Fruit fly (Drosophila melanogaster) whole organism, embryonic: ENCODE data around the gene Hsp110.

Source experiments
- Aef1 ChIP-seq: fragments of 200-800 bp; sonication (Bioruptor generic); IDR thresholded peaks from 3 replicates; pipeline ENCODE4 v1.3.6; 2022; ENCODE audit warnings: missing biosample characterization, missing genetic modification characterization
- Blimp-1 ChIP-seq: fragments of 200-800 bp; sonication (Bioruptor generic); optimal IDR thresholded peaks from 3 replicates; lab custom pipeline; 2018; ENCODE audit warnings: missing biosample characterization, missing genetic modification characterization, mild to moderate bottlenecking, moderate library complexity, missing genetic modification reagents
- Bteb2 ChIP-seq: fragments of 200-800 bp; sonication (Bioruptor generic); optimal IDR thresholded peaks from 2 replicates; lab custom pipeline; 2016; ENCODE audit warnings: missing biosample characterization, missing genetic modification characterization
- CG10274 ChIP-seq: fragments of 200-800 bp; sonication (Bioruptor generic); optimal IDR thresholded peaks from 3 replicates; lab custom pipeline; 2017; ENCODE audit warnings: missing biosample characterization, mild to moderate bottlenecking, missing genetic modification characterization
- CG11085 ChIP-seq: fragments of 200-800 bp; sonication (Bioruptor generic); IDR thresholded peaks from 2 replicates; pipeline ENCODE4 v1.3.6; 2022; ENCODE audit warnings: missing biosample characterization, missing genetic modification characterization
- CG11696 ChIP-seq: fragments of 200-800 bp; sonication (Bioruptor generic); IDR thresholded peaks from 2 replicates; pipeline ENCODE4 v1.3.6; 2022; ENCODE audit warnings: missing biosample characterization, missing genetic modification characterization
- CG12104 ChIP-seq: fragments of 200-800 bp; sonication (Bioruptor generic); optimal IDR thresholded peaks from 3 replicates; lab custom pipeline; 2016; ENCODE audit warnings: missing biosample characterization, missing genetic modification characterization
- CG12219 ChIP-seq: fragments of 200-800 bp; sonication (Bioruptor generic); optimal IDR thresholded peaks from 3 replicates; lab custom pipeline; 2018; ENCODE audit warnings: missing biosample characterization, mild to moderate bottlenecking, missing genetic modification characterization
- CG12769 ChIP-seq: fragments of 200-800 bp; sonication (Bioruptor generic); optimal IDR thresholded peaks from 2 replicates; lab custom pipeline; 2019; ENCODE audit warnings: missing biosample characterization, mild to moderate bottlenecking, missing genetic modification characterization, moderate library complexity
- CG13123 ChIP-seq: fragments of 200-800 bp; sonication (Bioruptor generic); optimal IDR thresholded peaks from 2 replicates; lab custom pipeline; 2016; ENCODE audit warnings: missing biosample characterization, missing genetic modification characterization
- CG14050 ChIP-seq: fragments of 200-800 bp; sonication (Bioruptor generic); IDR thresholded peaks from 3 replicates; pipeline ENCODE4 v1.3.6; 2022; ENCODE audit warnings: missing biosample characterization, missing genetic modification characterization
- CG14441 ChIP-seq: fragments of 200-800 bp; sonication (Bioruptor generic); IDR thresholded peaks from 2 replicates; pipeline ENCODE4 v1.3.6; 2022; ENCODE audit warnings: missing biosample characterization, missing genetic modification characterization
- CG14710 ChIP-seq: fragments of 200-800 bp; sonication (Bioruptor generic); optimal IDR thresholded peaks from 3 replicates; lab custom pipeline; 2019; ENCODE audit warnings: missing biosample characterization, mild to moderate bottlenecking, missing genetic modification characterization, moderate library complexity
- CG17186 ChIP-seq: fragments of 200-800 bp; sonication (Bioruptor generic); optimal IDR thresholded peaks from 3 replicates; lab custom pipeline; 2017; ENCODE audit warnings: missing biosample characterization, missing genetic modification reagents, missing genetic modification characterization
- CG17802 ChIP-seq: fragments of 200-800 bp; sonication (Bioruptor generic); optimal IDR thresholded peaks from 2 replicates; lab custom pipeline; 2018; ENCODE audit warnings: missing biosample characterization, mild to moderate bottlenecking, missing genetic modification characterization, moderate library complexity
- CG17829 ChIP-seq: fragments of 200-800 bp; optimal IDR thresholded peaks from 2 replicates; lab custom pipeline; 2019; ENCODE audit warnings: missing biosample characterization, mild to moderate bottlenecking, missing genetic modification characterization, moderate library complexity
- CG2116 ChIP-seq: fragments of 200-800 bp; sonication (Bioruptor generic); optimal IDR thresholded peaks from 3 replicates; lab custom pipeline; 2018; ENCODE audit warnings: missing biosample characterization, mild to moderate bottlenecking, missing genetic modification characterization
- CG2199 ChIP-seq: fragments of 200-800 bp; sonication (Bioruptor generic); IDR thresholded peaks from 3 replicates; pipeline ENCODE4 v1.3.6; 2022; ENCODE audit warnings: missing biosample characterization, missing genetic modification characterization
- CG3995 ChIP-seq: fragments of 200-800 bp; sonication (Bioruptor generic); optimal IDR thresholded peaks from 3 replicates; lab custom pipeline; 2016; ENCODE audit warnings: missing biosample characterization, missing genetic modification characterization
- CG4282 ChIP-seq: fragments of 200-800 bp; sonication (Bioruptor generic); optimal IDR thresholded peaks from 2 replicates; lab custom pipeline; 2016; ENCODE audit warnings: missing biosample characterization, missing genetic modification characterization
- CG4404 ChIP-seq: fragments of 200-800 bp; sonication (Bioruptor generic); IDR thresholded peaks from 2 replicates; pipeline ENCODE4 v1.3.6; 2022; ENCODE audit warnings: missing biosample characterization, missing genetic modification characterization
- CG6175 ChIP-seq: fragments of 200-800 bp; sonication (Bioruptor generic); IDR thresholded peaks from 3 replicates; pipeline ENCODE4 v1.3.6; 2022; ENCODE audit warnings: missing biosample characterization, missing genetic modification characterization
- CG6654 ChIP-seq: fragments of 200-800 bp; sonication (Bioruptor generic); optimal IDR thresholded peaks from 2 replicates; lab custom pipeline; 2017; ENCODE audit warnings: missing biosample characterization, mild to moderate bottlenecking, missing genetic modification characterization
- CG6765 ChIP-seq: fragments of 200-800 bp; sonication (Bioruptor generic); optimal IDR thresholded peaks from 3 replicates; lab custom pipeline; 2017; ENCODE audit warnings: missing biosample characterization, mild to moderate bottlenecking, missing genetic modification characterization
- CG7271 ChIP-seq: fragments of 200-800 bp; sonication (Bioruptor generic); optimal IDR thresholded peaks from 2 replicates; lab custom pipeline; 2018; ENCODE audit warnings: missing biosample characterization, mild to moderate bottlenecking, missing genetic modification characterization, moderate library complexity
- CG7963 ChIP-seq: fragments of 200-800 bp; sonication (Bioruptor generic); IDR thresholded peaks from 3 replicates; pipeline ENCODE4 v1.3.6; 2022; ENCODE audit warnings: missing biosample characterization, missing genetic modification characterization; ENCODE audit not compliant: partially characterized antibody
- CG8478 ChIP-seq: fragments of >200 bp; optimal IDR thresholded peaks from 2 replicates; lab custom pipeline; 2018
- CG9437 ChIP-seq: fragments of 200-800 bp; sonication (Bioruptor generic); optimal IDR thresholded peaks from 2 replicates; lab custom pipeline; 2018; ENCODE audit warnings: missing biosample characterization, mild to moderate bottlenecking, missing genetic modification characterization
- CG9797 ChIP-seq: fragments of 200-800 bp; sonication (Bioruptor generic); optimal IDR thresholded peaks from 3 replicates; lab custom pipeline; 2018; ENCODE audit warnings: missing biosample characterization, mild to moderate bottlenecking, missing genetic modification characterization
- CTCF ChIP-seq: fragments of 200-800 bp; sonication (Bioruptor generic); optimal IDR thresholded peaks from 2 replicates; lab custom pipeline; 2017; ENCODE audit warnings: missing biosample characterization, mild to moderate bottlenecking, missing genetic modification characterization, moderate library complexity
- D19A ChIP-seq: fragments of 200-800 bp; optimal IDR thresholded peaks from 3 replicates; lab custom pipeline; 2019; ENCODE audit warnings: missing biosample characterization, mild to moderate bottlenecking, missing genetic modification characterization, moderate library complexity
- Dbx ChIP-seq: fragments of 200-800 bp; sonication (Bioruptor generic); IDR thresholded peaks from 3 replicates; pipeline ENCODE4 v1.3.6; 2022; ENCODE audit warnings: missing biosample characterization, missing genetic modification characterization
- Doc2 ChIP-seq: fragments of 200-800 bp; sonication (Bioruptor generic); IDR thresholded peaks from 2 replicates; pipeline ENCODE4 v1.3.6; 2022; ENCODE audit warnings: missing biosample characterization, missing genetic modification characterization
- Gsc ChIP-seq: fragments of 200-800 bp; sonication (Bioruptor generic); IDR thresholded peaks from 2 replicates; pipeline ENCODE4 v1.3.6; 2022; ENCODE audit warnings: missing biosample characterization, missing genetic modification characterization
- H2.0 ChIP-seq: fragments of 200-800 bp; sonication (Bioruptor generic); IDR thresholded peaks from 2 replicates; pipeline ENCODE4 v1.3.6; 2022; ENCODE audit warnings: missing biosample characterization, missing genetic modification characterization
- HLHmδ ChIP-seq: fragments of 200-800 bp; sonication (Bioruptor generic); optimal IDR thresholded peaks from 2 replicates; lab custom pipeline; 2018; ENCODE audit warnings: missing biosample characterization, mild to moderate bottlenecking, missing genetic modification characterization, moderate library complexity
- Hr39 ChIP-seq: fragments of >200 bp; optimal IDR thresholded peaks from 2 replicates; lab custom pipeline; 2017
- Mes4 ChIP-seq: fragments of 200-800 bp; sonication (Bioruptor generic); optimal IDR thresholded peaks from 2 replicates; lab custom pipeline; 2016; ENCODE audit warnings: missing biosample characterization, missing genetic modification characterization
- Neu2 ChIP-seq: fragments of 200-800 bp; sonication (Bioruptor generic); optimal IDR thresholded peaks from 3 replicates; lab custom pipeline; 2016; ENCODE audit warnings: missing biosample characterization, missing genetic modification characterization, borderline replicate concordance
- Nf-YC ChIP-seq: fragments of 200-800 bp; optimal IDR thresholded peaks from 3 replicates; lab custom pipeline; 2019; ENCODE audit warnings: missing biosample characterization, mild to moderate bottlenecking, missing genetic modification characterization, moderate library complexity
- YL-1 ChIP-seq: fragments of 200-800 bp; sonication (Bioruptor generic); optimal IDR thresholded peaks from 3 replicates; lab custom pipeline; 2017; ENCODE audit warnings: missing biosample characterization, mild to moderate bottlenecking, missing genetic modification characterization
- abd-A ChIP-seq: fragments of 200-800 bp; sonication (Bioruptor generic); optimal IDR thresholded peaks from 3 replicates; lab custom pipeline; 2019; ENCODE audit warnings: missing biosample characterization, mild to moderate bottlenecking, missing genetic modification characterization, moderate library complexity
- aop ChIP-seq: fragments of 200-800 bp; sonication (Bioruptor generic); IDR thresholded peaks from 2 replicates; pipeline ENCODE4 v1.3.6; 2022; ENCODE audit warnings: missing biosample characterization, missing genetic modification characterization
- br ChIP-seq: fragments of >200 bp; optimal IDR thresholded peaks from 2 replicates; lab custom pipeline; 2017
- dati ChIP-seq: fragments of 200-800 bp; sonication (Bioruptor generic); IDR thresholded peaks from 2 replicates; pipeline ENCODE4 v1.3.6; 2022; ENCODE audit warnings: missing biosample characterization, missing genetic modification characterization
- ham ChIP-seq: fragments of 200-800 bp; sonication (Bioruptor generic); IDR thresholded peaks from 2 replicates; pipeline ENCODE4 v1.3.6; 2022; ENCODE audit warnings: missing biosample characterization, missing genetic modification characterization
- kah ChIP-seq: fragments of 200-800 bp; sonication (Bioruptor generic); optimal IDR thresholded peaks from 2 replicates; lab custom pipeline; 2018; ENCODE audit warnings: missing biosample characterization, mild to moderate bottlenecking, missing genetic modification characterization
- onecut ChIP-seq: fragments of 200-800 bp; sonication (Bioruptor generic); IDR thresholded peaks from 2 replicates; pipeline ENCODE4 v1.3.6; 2022; ENCODE audit warnings: missing biosample characterization, missing genetic modification characterization
- p53 ChIP-seq: fragments of 200-800 bp; sonication (Bioruptor generic); optimal IDR thresholded peaks from 2 replicates; lab custom pipeline; 2016; ENCODE audit warnings: missing biosample characterization, missing genetic modification characterization
- ro ChIP-seq: fragments of 200-800 bp; sonication (Bioruptor generic); IDR thresholded peaks from 2 replicates; pipeline ENCODE4 v1.3.6; 2022; ENCODE audit warnings: missing biosample characterization, missing genetic modification characterization
- sim ChIP-seq: fragments of 200-800 bp; sonication (Bioruptor generic); IDR thresholded peaks from 2 replicates; pipeline ENCODE4 v1.3.6; 2022; ENCODE audit warnings: missing biosample characterization, missing genetic modification characterization

Hsp110 gene

dm6 chr3L:14028485-14029384 lies 8.1 kb upstream of the Hsp110 start, which contains the start of gene Ptip (continued):
- TF ChIP-seq CG12104 (GFP tag; lab: Kevin White, UChicago): no peak
- TF ChIP-seq CG10274 (GFP tag; lab: Kevin White, UChicago): no peak
- TF ChIP-seq CG13123 (GFP tag; lab: Kevin White, UChicago): no peak
- peak; percentile 23 for TF ChIP-seq CG4282 (GFP tag; lab: Kevin White, UChicago)
- peak; percentile 39; the same call in 1 of the 2 replicates for TF ChIP-seq H2.0 (GFP tag; lab: Robert Waterston, UW)
- TF ChIP-seq CG8478 (lab: Kevin White, UChicago): peak; percentile 71
- no peak for TF ChIP-seq sim
- peak; percentile 97 for TF ChIP-seq CG7963
- TF ChIP-seq CG6765 (GFP tag; lab: Kevin White, UChicago): peak; percentile 22
- TF ChIP-seq CG2116 (GFP tag; lab: Kevin White, UChicago): peak; percentile 91
- no peak for TF ChIP-seq CG6654 (GFP tag; lab: Kevin White, UChicago)
- TF ChIP-seq CG9797: peak; percentile 29
- TF ChIP-seq dati (GFP tag; lab: Robert Waterston, UW): no peak
- TF ChIP-seq CG2199 (GFP tag; lab: Robert Waterston, UW): no peak
- no peak for TF ChIP-seq CG4404
- TF ChIP-seq Dbx: peak; percentile 46; the same call in 1 of the 3 replicates
- TF ChIP-seq CTCF (GFP tag; lab: Kevin White, UChicago): no peak
- TF ChIP-seq CG6175 (GFP tag; lab: Robert Waterston, UW): no peak
- no peak for TF ChIP-seq Aef1
- TF ChIP-seq D19A (tag; lab: Kevin White, UChicago): no peak
- no peak for TF ChIP-seq CG12769 (tag; lab: Kevin White, UChicago)
- TF ChIP-seq Mes4 (GFP tag; lab: Kevin White, UChicago): no peak
- TF ChIP-seq ham (GFP tag; lab: Robert Waterston, UW): no peak
- TF ChIP-seq YL-1: peak; percentile 75
- TF ChIP-seq p53: peak; percentile 8
- no peak for TF ChIP-seq CG7271 (tag; lab: Kevin White, UChicago)
- TF ChIP-seq Bteb2: no peak
- peak; percentile 79 for TF ChIP-seq CG14710
- TF ChIP-seq Doc2 (GFP tag; lab: Robert Waterston, UW): no peak
- no peak for TF ChIP-seq br (lab: Kevin White, UChicago)
- TF ChIP-seq Gsc (GFP tag; lab: Robert Waterston, UW): no peak
- TF ChIP-seq aop: no peak
- TF ChIP-seq abd-A (tag; lab: Kevin White, UChicago): no peak
- peak; percentile 94 for TF ChIP-seq Blimp-1 (GFP tag; lab: Kevin White, UChicago)
- TF ChIP-seq ro (GFP tag; lab: Robert Waterston, UW): no peak
- peak; percentile 49 for TF ChIP-seq CG12219 (GFP tag; lab: Kevin White, UChicago)
- peak; percentile 77 for TF ChIP-seq onecut (GFP tag; lab: Robert Waterston, UW)
- no peak for TF ChIP-seq Nf-YC (tag; lab: Kevin White, UChicago)
- TF ChIP-seq CG14050 (GFP tag; lab: Robert Waterston, UW): no peak
- no peak for TF ChIP-seq Neu2 (GFP tag; lab: Kevin White, UChicago)
- peak; percentile 69 for TF ChIP-seq kah (GFP tag; lab: Kevin White, UChicago)
- peak; percentile 55 for TF ChIP-seq CG3995 (GFP tag; lab: Kevin White, UChicago)
- peak; percentile 97 for TF ChIP-seq HLHmδ (GFP tag; lab: Kevin White, UChicago)
- TF ChIP-seq CG9437 (GFP tag; lab: Kevin White, UChicago): no peak
- no peak for TF ChIP-seq CG14441 (GFP tag; lab: Robert Waterston, UW)
- TF ChIP-seq CG17802: peak; percentile 9
- no peak for TF ChIP-seq Hr39 (lab: Kevin White, UChicago)
- peak; percentile 26 for TF ChIP-seq CG17186 (GFP tag; lab: Kevin White, UChicago)
- TF ChIP-seq CG11085 (GFP tag; lab: Robert Waterston, UW): peak; percentile 24; the same call in 1 of the 2 replicates
- TF ChIP-seq CG17829: peak; percentile 11
- TF ChIP-seq CG11696 (GFP tag; lab: Robert Waterston, UW): peak; percentile 25; the same call in 1 of the 2 replicates
